Worm (Caenorhabditis elegans): ENCODE measurements around the gene mdt-9.
A peak's percentile ranks its signal among the peaks of the same experiment; 100 is the strongest.

The mdt-9 gene

DNA sequence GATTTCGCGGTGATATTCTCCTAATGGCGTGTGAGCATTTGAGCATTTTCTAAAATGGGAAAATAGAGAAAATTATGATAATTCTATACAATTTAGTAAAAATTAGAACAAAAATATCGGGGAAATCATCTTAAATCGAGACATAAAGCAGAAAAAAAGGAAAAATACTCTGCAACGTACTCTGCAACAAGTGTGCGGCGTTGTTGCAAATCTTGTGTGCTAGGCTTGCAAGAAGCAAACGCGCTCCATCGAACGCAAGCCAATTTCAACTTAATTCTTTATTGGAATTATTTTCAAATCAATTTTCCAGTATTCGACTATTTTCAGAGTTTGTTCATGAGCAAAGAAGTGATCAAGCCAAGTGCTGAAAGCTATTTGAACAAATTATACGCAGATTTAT lies at the start of gene mdt-9, which contains the start of the genes Y62E10A.20 and Y62E10A.23:
TSS of gene mdt-9 (plus strand) at position 338 of the 400 bp plus-strand sequence.
TSS of gene Y62E10A.20 (minus strand) at position 49 of the 400 bp plus-strand sequence.
TSS of gene Y62E10A.23 (plus strand) at position 282 of the 400 bp plus-strand sequence.
- peak; percentile 55 for TF ChIP-seq unc-86 (tag; optimal IDR thresholded peaks at IDR 0.05)
- peak; percentile 67 for TF ChIP-seq tbx-2 (tag; optimal IDR thresholded peaks at IDR 0.05)
- no peak for TF ChIP-seq mec-3 (tag; optimal IDR thresholded peaks at IDR 0.05; ENCODE audit: borderline replicate concordance)
- TF ChIP-seq fkh-6 (tag; optimal IDR thresholded peaks at IDR 0.05): peak; percentile 29
- peak; percentile 25 for TF ChIP-seq odd-2 (tag; optimal IDR thresholded peaks at IDR 0.05)
- peak; percentile 63 for TF ChIP-seq ttx-3 (tag; optimal IDR thresholded peaks at IDR 0.05)
- no peak for TF ChIP-seq ceh-30 (tag; optimal IDR thresholded peaks at IDR 0.05)
- peak; percentile 64 for TF ChIP-seq dve-1 (tag; optimal IDR thresholded peaks at IDR 0.05)
- peak; percentile 39 for TF ChIP-seq ceh-2 (tag; optimal IDR thresholded peaks at IDR 0.05)
- TF ChIP-seq ceh-48 (tag; optimal IDR thresholded peaks at IDR 0.05): peak; percentile 65
- peak; percentile 42 for TF ChIP-seq che-1 (tag; optimal IDR thresholded peaks at IDR 0.05)
- peak; percentile 36 for TF ChIP-seq ahr-1 (tag; optimal IDR thresholded peaks at IDR 0.05)
- peak; percentile 46 for TF ChIP-seq ceh-18 (tag; optimal IDR thresholded peaks at IDR 0.05)
- TF ChIP-seq pag-3 (tag; optimal IDR thresholded peaks at IDR 0.05; ENCODE audit: borderline replicate concordance): no peak
- TF ChIP-seq ets-4 (tag; optimal IDR thresholded peaks at IDR 0.05): no peak
- no peak for TF ChIP-seq hlh-13 (GFP tag; optimal IDR thresholded peaks at IDR 0.05)
- peak; percentile 58 for TF ChIP-seq ceh-6 (GFP tag; optimal IDR thresholded peaks at IDR 0.05)
- TF ChIP-seq ceh-22 (tag; optimal IDR thresholded peaks at IDR 0.05): no peak
- peak; percentile 57 for TF ChIP-seq C38D4.7 (GFP tag; optimal IDR thresholded peaks at IDR 0.05)
- TF ChIP-seq zip-5 (tag; optimal IDR thresholded peaks at IDR 0.05): peak; percentile 33
- peak; percentile 77 for TF ChIP-seq K09A11.1 (tag; optimal IDR thresholded peaks at IDR 0.05; ENCODE audit: insufficient read depth)
- TF ChIP-seq gmeb-2 (tag; optimal IDR thresholded peaks at IDR 0.05): peak; percentile 49
- peak; percentile 70 for TF ChIP-seq ceh-19 (GFP tag; optimal IDR thresholded peaks at IDR 0.05)
- TF ChIP-seq K02D7.2 (tag; optimal IDR thresholded peaks at IDR 0.05): peak; percentile 52
- TF ChIP-seq unc-3 (GFP tag; conservative IDR thresholded peaks at IDR 0.05): peak; percentile 70; the same call in 1 of the 2 replicates
- peak; percentile 68 for TF ChIP-seq unc-3 (tag; optimal IDR thresholded peaks at IDR 0.05)
- TF ChIP-seq ztf-16 (tag; optimal IDR thresholded peaks at IDR 0.05): peak; percentile 61
- peak; percentile 27 for TF ChIP-seq eyg-1 (tag; optimal IDR thresholded peaks at IDR 0.05)
- TF ChIP-seq ceh-31 (tag; optimal IDR thresholded peaks at IDR 0.05): peak; percentile 87
- no peak for TF ChIP-seq lim-6 (tag; optimal IDR thresholded peaks at IDR 0.05)
- peak; percentile 4 for TF ChIP-seq unc-55 (GFP tag; optimal IDR thresholded peaks at IDR 0.05)
- no peak for TF ChIP-seq dmd-4 (tag; optimal IDR thresholded peaks at IDR 0.05; ENCODE audit: borderline replicate concordance)
- peak; percentile 40 for TF ChIP-seq madf-2 (tag; optimal IDR thresholded peaks at IDR 0.05)
- TF ChIP-seq sox-4 (tag; optimal IDR thresholded peaks at IDR 0.05): peak; percentile 59
- no peak for TF ChIP-seq Y22D7AL.16 (tag; optimal IDR thresholded peaks at IDR 0.05)
- TF ChIP-seq ceh-24 (tag; optimal IDR thresholded peaks at IDR 0.05): peak; percentile 14
- TF ChIP-seq nhr-11 (tag; optimal IDR thresholded peaks at IDR 0.05): no peak
- peak; percentile 80 for TF ChIP-seq elt-2 (tag; optimal IDR thresholded peaks at IDR 0.05)
- TF ChIP-seq elt-4 (tag; optimal IDR thresholded peaks at IDR 0.05): no peak
- TF ChIP-seq tbx-7 (tag; optimal IDR thresholded peaks at IDR 0.05): peak; percentile 10
- peak; percentile 2 for TF ChIP-seq hlh-30 (tag; optimal IDR thresholded peaks at IDR 0.05; ENCODE audit: insufficient read depth)
- peak; percentile 84 for TF ChIP-seq nfya-1 (tag; optimal IDR thresholded peaks at IDR 0.05)
- peak; percentile 24 for TF ChIP-seq pax-1 (tag; optimal IDR thresholded peaks at IDR 0.05)
- peak; percentile 54 for TF ChIP-seq pha-2 (tag; optimal IDR thresholded peaks at IDR 0.05)
- TF ChIP-seq pros-1 (tag; optimal IDR thresholded peaks at IDR 0.05): peak; percentile 42
- no peak for TF ChIP-seq nhr-232 (tag; optimal IDR thresholded peaks at IDR 0.05)
- peak; percentile 67 for TF ChIP-seq pat-9 (tag; optimal IDR thresholded peaks at IDR 0.05)
- peak; percentile 49 for TF ChIP-seq hlh-15 (tag; optimal IDR thresholded peaks at IDR 0.05)
- TF ChIP-seq ceh-9 (tag; optimal IDR thresholded peaks at IDR 0.05): no peak
- peak; percentile 47 for TF ChIP-seq syd-9 (tag; optimal IDR thresholded peaks at IDR 0.05)
- TF ChIP-seq hlh-6 (tag; optimal IDR thresholded peaks at IDR 0.05): no peak
- TF ChIP-seq pqm-1 (tag; optimal IDR thresholded peaks at IDR 0.05): no peak
- peak; percentile 35 for TF ChIP-seq npax-4 (tag; optimal IDR thresholded peaks at IDR 0.05)
